Worm (Caenorhabditis elegans) whole organism, midembryonic: Measurements from ENCODE around the gene clec-204.

ENCODE experiments used
- T22C8.4 ChIP-seq: fragments of 200-800 bp; sonication (Bioruptor generic); IDR thresholded peaks from 2 replicates; pipeline ENCODE4 v1.3.6; 2022; ENCODE audit warnings: missing genetic modification characterization, missing compliant biosample characterization
- flt-1 ChIP-seq: fragments of 200-800 bp; sonication (Bioruptor generic); IDR thresholded peaks from 2 replicates; pipeline ENCODE4 v1.3.6; 2022; ENCODE audit warnings: missing genetic modification characterization, missing compliant biosample characterization
- med-1 ChIP-seq: sonication (generic microtip); optimal IDR thresholded peaks from 2 replicates; lab custom pipeline; 2017; ENCODE audit warnings: missing genetic modification characterization, mild to moderate bottlenecking, missing compliant biosample characterization, antibody characterized with exemption, missing genetic modification reagents; ENCODE audit not compliant: insufficient read depth
- ref-1 ChIP-seq: fragments of 200-800 bp; sonication (Bioruptor generic); conservative IDR thresholded peaks from 2 replicates; pipeline ENCODE4 v1.3.6; 2022; ENCODE audit warnings: missing genetic modification reagents, missing genetic modification characterization, missing compliant biosample characterization
- tab-1 ChIP-seq: fragments of 200-800 bp; sonication (Bioruptor generic); IDR thresholded peaks from 2 replicates; pipeline ENCODE4 v1.3.6; 2022; ENCODE audit warnings: missing genetic modification characterization, missing compliant biosample characterization
- ztf-23 ChIP-seq: fragments of 200-800 bp; sonication (Bioruptor generic); IDR thresholded peaks from 2 replicates; pipeline ENCODE4 v1.3.6; 2022; ENCODE audit warnings: missing genetic modification reagents, missing genetic modification characterization, missing compliant biosample characterization
- ztf-29 ChIP-seq: fragments of 200-800 bp; sonication (Bioruptor generic); IDR thresholded peaks from 2 replicates; pipeline ENCODE4 v1.3.6; 2022; ENCODE audit warnings: missing genetic modification reagents, missing genetic modification characterization, missing compliant biosample characterization

DNA sequence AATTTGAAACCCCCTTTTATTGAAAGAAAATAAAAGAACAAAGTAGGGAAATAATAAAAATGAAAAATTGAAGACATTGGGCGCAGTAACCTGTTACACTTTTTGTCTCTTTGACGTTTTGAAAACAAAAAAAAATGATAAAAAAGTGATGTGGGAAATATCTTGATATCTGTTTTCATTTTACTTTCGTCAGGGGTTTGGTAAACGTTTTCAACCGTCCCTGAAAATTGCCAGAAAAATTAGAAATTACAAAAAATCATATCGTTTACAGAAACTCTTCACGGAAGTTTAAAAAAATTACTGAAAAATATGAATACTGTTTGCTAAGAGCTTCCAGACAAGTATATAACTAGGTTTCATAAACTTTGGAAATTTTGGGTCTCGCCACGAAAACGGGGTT is 22.2 kb downstream of the clec-204 start, which contains the start of gene F36H9.4:
- TF ChIP-seq flt-1 (GFP tag; lab: Robert Waterston, UW) (no peak), ztf-29 (GFP tag; lab: Robert Waterston, UW) (no peak), med-1 (GFP tag; lab: Kevin White, UChicago) (no peak), T22C8.4 (GFP tag; lab: Robert Waterston, UW) (no peak), ref-1 (GFP tag; lab: Robert Waterston, UW) (no peak), tab-1 (GFP tag; lab: Robert Waterston, UW) (no peak), ztf-23 (GFP tag; lab: Robert Waterston, UW) (no peak)
